Worm (Caenorhabditis elegans) whole organism, L4 larva: ENCODE data around the gene gly-14.
A peak's percentile ranks its signal among the peaks of the same experiment; 100 is the strongest.

ENCODE experiments used
- D1046.2 ChIP-seq: fragments of 200-800 bp; sonication (Bioruptor generic); IDR thresholded peaks from 2 replicates; pipeline ENCODE4 v1.3.6; 2022; ENCODE audit warnings: missing genetic modification characterization, missing compliant biosample characterization
- F10B5.3 ChIP-seq: sonication (generic microtip); optimal IDR thresholded peaks from 2 replicates; lab custom pipeline; 2016; ENCODE audit warnings: mild to moderate bottlenecking, missing genetic modification characterization, missing compliant biosample characterization
- F44E2.7 ChIP-seq: fragments of 200-800 bp; sonication (Bioruptor generic); IDR thresholded peaks from 2 replicates; pipeline ENCODE4 v2.1.2; 2022; ENCODE audit warnings: missing genetic modification characterization, missing compliant biosample characterization
- F49E8.2 ChIP-seq: sonication (generic microtip); optimal IDR thresholded peaks from 2 replicates; lab custom pipeline; 2016; ENCODE audit warnings: missing compliant biosample characterization, mild to moderate bottlenecking, missing genetic modification characterization, borderline replicate concordance
- Y105C5A.15 ChIP-seq: fragments of 200-800 bp; sonication (Bioruptor generic); IDR thresholded peaks from 2 replicates; pipeline ENCODE4 v1.3.6; 2022; ENCODE audit warnings: missing genetic modification characterization, missing compliant biosample characterization
- Y48G9A.11 ChIP-seq: fragments of 200-800 bp; sonication (Bioruptor generic); IDR thresholded peaks from 2 replicates; pipeline ENCODE4 v1.3.6; 2022; ENCODE audit warnings: missing genetic modification reagents, missing genetic modification characterization, missing compliant biosample characterization
- ZK337.2 ChIP-seq: fragments of 200-800 bp; sonication (Bioruptor generic); IDR thresholded peaks from 2 replicates; pipeline ENCODE4 v1.3.6; 2022; ENCODE audit warnings: missing genetic modification reagents, missing genetic modification characterization, missing compliant biosample characterization
- aha-1 ChIP-seq: fragments of 150-350 bp; peaks from one replicate; lab custom pipeline; 2014; ENCODE audit warnings: missing biosample characterization, missing genetic modification characterization
- ama-1 ChIP-seq: fragments of 150-350 bp; optimal IDR thresholded peaks from 2 replicates; lab custom pipeline; 2014; ENCODE audit warnings: inconsistent platforms, mixed read lengths
- ceh-20 ChIP-seq: fragments of 200-800 bp; sonication (Bioruptor generic); IDR thresholded peaks from 2 replicates; pipeline ENCODE4 v1.3.6; 2022; ENCODE audit warnings: missing genetic modification reagents, missing genetic modification characterization, missing compliant biosample characterization
- ces-1 ChIP-seq: fragments of 150-350 bp; sonication (generic microtip); optimal IDR thresholded peaks from 4 replicates; lab custom pipeline; 2014; ENCODE audit warnings: missing biosample characterization, missing genetic modification reagents, missing genetic modification characterization
- ctbp-1 ChIP-seq: fragments of 200-800 bp; sonication (Bioruptor generic); IDR thresholded peaks from 2 replicates; pipeline ENCODE4 v1.3.6; 2022; ENCODE audit warnings: missing genetic modification reagents, missing genetic modification characterization, missing compliant biosample characterization
- daf-16 ChIP-seq, 3 experiments: sonication (generic microtip); optimal IDR thresholded peaks; 2 replicates each; lab custom pipeline; 2016 to 2017; ENCODE audit warnings: missing genetic modification characterization in 3 of 3, missing genetic modification reagents in 3 of 3, mild to moderate bottlenecking in 2 of 3, missing compliant biosample characterization in 2 of 3, missing biosample characterization in 1 of 3, moderate library complexity in 1 of 3
- daf-19 ChIP-seq: fragments of 200-800 bp; sonication (Bioruptor generic); conservative IDR thresholded peaks from 2 replicates; pipeline ENCODE4 v1.3.6; 2022; ENCODE audit warnings: missing genetic modification characterization, missing compliant biosample characterization
- dmd-9 ChIP-seq: fragments of 200-800 bp; sonication (Bioruptor generic); IDR thresholded peaks from 2 replicates; pipeline ENCODE4 v1.3.6; 2022; ENCODE audit warnings: missing genetic modification reagents, missing genetic modification characterization, missing compliant biosample characterization
- dve-1 ChIP-seq: sonication (generic microtip); optimal IDR thresholded peaks from 2 replicates; lab custom pipeline; 2017; ENCODE audit warnings: antibody characterized with exemption, mild to moderate bottlenecking, missing genetic modification characterization, missing compliant biosample characterization; ENCODE audit not compliant: insufficient read depth
- egl-43 ChIP-seq: fragments of 200-800 bp; sonication (Bioruptor generic); IDR thresholded peaks from 2 replicates; pipeline ENCODE4 v1.3.6; 2022; ENCODE audit warnings: missing genetic modification reagents, missing genetic modification characterization, missing compliant biosample characterization
- hif-1 ChIP-seq, 2 experiments: sonication (generic microtip); optimal IDR thresholded peaks; 2 replicates each; lab custom pipeline; 2016 to 2017; ENCODE audit warnings: missing compliant biosample characterization in 2 of 2, missing genetic modification characterization in 2 of 2, missing genetic modification reagents in 2 of 2, missing genotype in 2 of 2, mild to moderate bottlenecking in 1 of 2
- hlh-11 ChIP-seq: fragments of 200-800 bp; sonication (Bioruptor generic); optimal IDR thresholded peaks from 2 replicates; lab custom pipeline; 2018; ENCODE audit warnings: mild to moderate bottlenecking, missing genetic modification characterization, missing compliant biosample characterization
- hmg-1.1 ChIP-seq: fragments of 200-800 bp; sonication (Bioruptor generic); IDR thresholded peaks from 2 replicates; pipeline ENCODE4 v1.3.6; 2022; ENCODE audit warnings: missing genetic modification reagents, missing genetic modification characterization, missing compliant biosample characterization
- jun-1 ChIP-seq: fragments of 150-350 bp; optimal IDR thresholded peaks from 2 replicates; lab custom pipeline; 2014; ENCODE audit warnings: missing biosample characterization, missing genetic modification reagents, missing genetic modification characterization
- lim-7 ChIP-seq: fragments of 200-800 bp; sonication (Bioruptor generic); IDR thresholded peaks from 2 replicates; pipeline ENCODE4 v1.3.6; 2022; ENCODE audit warnings: missing genetic modification characterization, missing compliant biosample characterization
- lin-13 ChIP-seq: fragments of 150-350 bp; optimal IDR thresholded peaks from 2 replicates; lab custom pipeline; 2014; ENCODE audit warnings: missing biosample characterization, missing genetic modification reagents, missing genetic modification characterization
- lin-15B ChIP-seq: fragments of 150-350 bp; sonication (generic microtip); optimal IDR thresholded peaks from 3 replicates; lab custom pipeline; 2014; ENCODE audit warnings: missing biosample characterization, missing genetic modification characterization
- lin-38 ChIP-seq: fragments of 200-800 bp; sonication (Bioruptor generic); IDR thresholded peaks from 2 replicates; pipeline ENCODE4 v1.3.6; 2022; ENCODE audit warnings: missing genetic modification reagents, missing genetic modification characterization, missing compliant biosample characterization
- lir-3 ChIP-seq: sonication (generic microtip); optimal IDR thresholded peaks from 2 replicates; lab custom pipeline; 2016; ENCODE audit warnings: mild to moderate bottlenecking, missing genetic modification characterization, missing compliant biosample characterization
- madf-5 ChIP-seq, 2 experiments: fragments of 200-800 bp; sonication (Bioruptor generic); IDR thresholded peaks; 2 replicates each; pipeline ENCODE4 v1.3.6; 2022; ENCODE audit warnings: missing compliant biosample characterization in 2 of 2, missing genetic modification characterization in 2 of 2
- mes-2 ChIP-seq: sonication (generic microtip); optimal IDR thresholded peaks from 2 replicates; lab custom pipeline; 2016; ENCODE audit warnings: missing genotype, mild to moderate bottlenecking, missing genetic modification characterization, missing compliant biosample characterization; ENCODE audit not compliant: poor library complexity, severe bottlenecking
- nhr-11 ChIP-seq: fragments of 150-350 bp; optimal IDR thresholded peaks from 2 replicates; lab custom pipeline; 2014; ENCODE audit warnings: missing biosample characterization, missing genetic modification characterization
- nhr-111 ChIP-seq: fragments of 200-800 bp; sonication (Bioruptor generic); optimal IDR thresholded peaks from 2 replicates; lab custom pipeline; 2018; ENCODE audit warnings: mild to moderate bottlenecking, missing genetic modification characterization, missing compliant biosample characterization
- nhr-48 ChIP-seq: sonication (generic microtip); optimal IDR thresholded peaks from 2 replicates; lab custom pipeline; 2016; ENCODE audit warnings: mild to moderate bottlenecking, missing genetic modification characterization, missing compliant biosample characterization
- nhr-77 ChIP-seq: fragments of 150-350 bp; optimal IDR thresholded peaks from 2 replicates; lab custom pipeline; 2014; ENCODE audit warnings: missing biosample characterization, missing genetic modification characterization
- php-3 ChIP-seq: fragments of 200-800 bp; sonication (Bioruptor generic); IDR thresholded peaks from 2 replicates; pipeline ENCODE4 v1.3.6; 2022; ENCODE audit warnings: missing genetic modification reagents, missing genetic modification characterization, missing compliant biosample characterization
- rbr-2 ChIP-seq: sonication (generic microtip); optimal IDR thresholded peaks from 2 replicates; lab custom pipeline; 2016; ENCODE audit warnings: missing genotype, missing genetic modification characterization, missing compliant biosample characterization
- set-16 ChIP-seq: fragments of 200-800 bp; sonication (Bioruptor generic); IDR thresholded peaks from 2 replicates; pipeline ENCODE4 v1.3.6; 2022; ENCODE audit warnings: missing genetic modification reagents, missing genetic modification characterization, missing compliant biosample characterization
- skn-1 ChIP-seq: fragments of 150-350 bp; optimal IDR thresholded peaks from 2 replicates; lab custom pipeline; 2014; ENCODE audit warnings: missing biosample characterization, missing genetic modification characterization
- snpc-1.2 ChIP-seq: fragments of 200-800 bp; sonication (Bioruptor generic); IDR thresholded peaks from 2 replicates; pipeline ENCODE4 v1.3.6; 2022; ENCODE audit warnings: missing genetic modification reagents, missing genetic modification characterization, missing compliant biosample characterization
- unc-62 ChIP-seq, 3 experiments: fragments of 150-350 bp in 1 of 3; sonication (generic microtip); optimal IDR thresholded peaks in 2 of 3; peaks in 1 of 3; 1 replicate in 1 of 3; 2 replicates in 2 of 3; lab custom pipeline; 2014 to 2017; ENCODE audit warnings: missing biosample characterization in 3 of 3, missing genetic modification characterization in 3 of 3, missing genetic modification reagents in 3 of 3, missing genotype in 1 of 3
- vab-7 ChIP-seq: fragments of 200-800 bp; sonication (Bioruptor generic); IDR thresholded peaks from 2 replicates; pipeline ENCODE4 v1.3.6; 2022; ENCODE audit warnings: missing genetic modification reagents, missing genetic modification characterization, missing compliant biosample characterization
- ztf-7 ChIP-seq: fragments of 150-350 bp; optimal IDR thresholded peaks from 2 replicates; lab custom pipeline; 2014; ENCODE audit warnings: missing biosample characterization, missing genetic modification characterization

gly-14 gene

DNA sequence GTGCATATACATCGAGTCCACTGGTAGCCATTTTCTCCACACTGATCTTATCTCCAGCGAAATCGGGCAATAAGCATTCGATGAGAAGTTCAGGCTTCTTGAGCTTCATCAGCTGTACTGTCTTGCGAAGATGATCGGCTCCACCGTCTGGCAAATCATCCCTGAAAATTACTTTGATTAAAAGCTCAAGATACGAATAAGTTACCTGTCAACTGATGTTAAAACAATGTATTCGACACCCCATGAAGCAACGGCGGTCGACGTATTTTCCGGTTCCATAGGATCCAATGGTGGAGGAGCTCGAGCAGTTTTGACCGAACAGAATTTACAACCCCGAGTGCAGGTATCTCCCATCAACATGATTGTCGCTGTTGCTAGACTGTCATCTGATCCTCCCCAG lies 11.2 kb upstream of the gly-14 start:
- TF ChIP-seq dmd-9 (no peak), skn-1 (tag; lab: Kevin White, UChicago) (no peak), hlh-11 (tag; lab: Kevin White, UChicago) (no peak), Y48G9A.11 (GFP tag; lab: Robert Waterston, UW) (peak; percentile 30; the same call in 1 of the 2 replicates), aha-1 (peak; percentile 90), nhr-111 (GFP tag; lab: Kevin White, UChicago) (no peak), F44E2.7 (GFP tag; lab: Robert Waterston, UW) (no peak), egl-43 (GFP tag; lab: Robert Waterston, UW) (no peak), lin-15B (tag; lab: Kevin White, UChicago) (no peak), mes-2 (tag; lab: Kevin White, UChicago) (no peak), hif-1 (tag; optimal IDR thresholded peaks at IDR 0.05; lab: Kevin White, UChicago) (no peak), nhr-77 (tag; lab: Kevin White, UChicago) (no peak)

DNA sequence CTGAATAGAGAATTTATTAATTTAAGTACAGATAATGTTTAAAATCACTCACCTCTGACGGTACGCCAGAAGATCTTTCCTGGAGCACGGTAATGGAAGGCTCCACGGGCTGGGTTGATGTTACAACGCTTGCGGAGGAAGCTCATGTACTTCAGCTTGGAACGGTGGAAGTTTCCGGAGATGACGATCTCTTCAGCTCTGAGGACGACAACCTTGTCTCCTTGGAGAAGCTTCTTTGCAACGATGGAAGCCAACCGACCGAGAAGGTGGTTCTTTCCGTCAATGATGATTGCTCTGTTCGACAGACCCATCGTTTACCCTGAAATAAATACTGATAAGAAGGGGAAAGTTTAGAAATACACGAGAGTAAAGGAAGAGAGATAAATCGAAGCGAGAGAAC lies 10.2 kb upstream of the gly-14 start, which contains the start of gene rpl-16:
TSS of gene rpl-16 (minus strand) at position 319 of the 400 bp plus-strand sequence.
- TF ChIP-seq madf-5 (GFP tag; IDR thresholded peaks at IDR 0.05; lab: Robert Waterston, UW) (0 out of 4 replicates have a peak, but pooled peaks of 1 of the 2 experiments have one; percentile 23), dve-1 (tag; lab: Kevin White, UChicago) (no peak), snpc-1.2 (GFP tag; lab: Robert Waterston, UW) (peak; percentile 61; the same call in 1 of the 2 replicates), ctbp-1 (GFP tag; lab: Robert Waterston, UW) (peak; percentile 63; the same call in 1 of the 2 replicates), php-3 (GFP tag; lab: Robert Waterston, UW) (peak; percentile 28; the same call in 1 of the 2 replicates), nhr-77 (tag; lab: Kevin White, UChicago) (no peak), ama-1 (lab: Kevin White, UChicago) (no peak), ZK337.2 (GFP tag; lab: Robert Waterston, UW) (0 out of 2 replicates have a peak, but pooled peaks have one; percentile 4), set-16 (GFP tag; lab: Robert Waterston, UW) (peak; percentile 29; the same call in 1 of the 2 replicates), lin-13 (peak; percentile 27), vab-7 (GFP tag; lab: Robert Waterston, UW) (peak; percentile 22; the same call in 1 of the 2 replicates), nhr-11 (tag; lab: Kevin White, UChicago) (no peak)
- TF ChIP-seq, all 104 proteins: peak for 8

DNA sequence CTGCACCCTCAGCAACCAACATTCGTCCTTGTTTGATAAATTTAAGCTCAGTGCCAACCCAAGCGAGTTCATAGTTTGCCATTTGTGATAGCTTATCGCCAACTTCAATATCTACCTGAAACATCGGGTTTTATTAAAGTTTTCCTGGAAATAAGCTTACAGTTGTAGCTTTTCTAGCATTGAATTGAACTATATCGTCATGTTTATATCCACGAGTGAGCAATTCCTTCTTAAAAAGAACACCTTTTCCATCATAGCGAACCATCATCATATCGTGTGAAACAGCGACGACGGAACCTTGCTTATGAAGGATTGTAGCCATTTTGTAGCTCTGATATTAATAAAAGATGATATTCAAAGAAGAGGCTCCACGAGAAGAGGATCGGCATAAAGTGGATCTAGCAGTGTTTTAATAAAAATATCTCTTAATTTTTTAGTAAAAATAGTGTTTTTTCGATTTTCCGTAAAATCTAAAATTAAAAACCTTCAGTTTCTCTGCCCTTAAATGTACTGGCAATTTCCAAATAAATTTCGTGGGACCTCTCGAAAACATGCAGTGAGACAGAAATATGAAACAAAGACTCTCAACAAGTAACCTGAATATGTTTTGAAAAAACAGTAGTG lies 9.3 kb upstream of the gly-14 start, which contains the start of gene M01F1.8:
TSS of gene M01F1.8 (minus strand) at position 335 of the 624 bp plus-strand sequence.
- peak in 1 of 2 experiments; percentile 77 for TF ChIP-seq unc-62 (GFP tag; optimal IDR thresholded peaks at IDR 0.05 in 1 of 2; lab: Kevin White, UChicago)
- TF ChIP-seq unc-62 (tag; optimal IDR thresholded peaks at IDR 0.05; lab: Kevin White, UChicago), result no peak
- TF ChIP-seq F49E8.2, result peak; percentile 46
- peak; percentile 54 for TF ChIP-seq F10B5.3 (tag; lab: Kevin White, UChicago)
- TF ChIP-seq mes-2 (tag; lab: Kevin White, UChicago), result no peak
- TF ChIP-seq Y105C5A.15, result 0 out of 2 replicates have a peak, but pooled peaks have one; percentile 28
- peak; percentile 29; the same call in 1 of the 2 replicates for TF ChIP-seq snpc-1.2 (GFP tag; lab: Robert Waterston, UW)
- no peak for TF ChIP-seq lir-3 (tag; lab: Kevin White, UChicago)
- peak; percentile 61 for TF ChIP-seq lin-38 (GFP tag; lab: Robert Waterston, UW)
- TF ChIP-seq daf-19 (GFP tag; lab: Robert Waterston, UW), result 0 out of 2 replicates have a peak, but pooled peaks have one; percentile 23
- TF ChIP-seq daf-16 (GFP tag; optimal IDR thresholded peaks at IDR 0.05; lab: Kevin White, UChicago), result peak in 1 of 2 experiments; percentile 11
- peak; percentile 3 for TF ChIP-seq daf-16 (tag; optimal IDR thresholded peaks at IDR 0.05; lab: Kevin White, UChicago)

DNA sequence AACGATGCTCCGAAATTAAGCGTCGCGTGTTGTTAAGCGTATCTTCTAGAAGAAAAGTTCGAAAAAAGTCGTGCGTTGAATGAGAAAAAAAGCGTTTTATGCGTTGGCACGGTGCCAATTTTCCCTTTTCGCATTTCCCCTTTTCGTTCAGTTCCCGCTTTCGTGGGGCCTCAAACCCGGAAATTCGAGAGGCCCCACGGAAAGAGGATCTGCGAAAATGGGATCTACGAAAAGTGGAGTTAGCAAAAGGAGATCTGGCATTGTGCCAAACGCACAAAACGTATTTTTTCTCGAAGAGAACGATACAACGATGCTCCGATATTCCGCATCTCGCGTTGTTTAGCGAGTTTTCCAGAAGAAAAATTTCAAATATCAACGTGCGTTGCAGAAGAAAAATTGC lies 6.8 kb upstream of the gly-14 start:
- TF ChIP-seq ZK337.2 (GFP tag; lab: Robert Waterston, UW) (peak; percentile 22; the same call in 1 of the 2 replicates), D1046.2 (GFP tag; lab: Robert Waterston, UW) (0 out of 2 replicates have a peak, but pooled peaks have one; percentile 22), madf-5 (GFP tag; IDR thresholded peaks at IDR 0.05; lab: Robert Waterston, UW) (no peak), ama-1 (lab: Kevin White, UChicago) (no peak), mes-2 (tag; lab: Kevin White, UChicago) (peak; percentile 89), hif-1 (tag; optimal IDR thresholded peaks at IDR 0.05; lab: Kevin White, UChicago) (peak in 1 of 2 experiments; percentile 71), ceh-20 (GFP tag; lab: Robert Waterston, UW) (peak; percentile 78), nhr-48 (tag; lab: Kevin White, UChicago) (no peak), hmg-1.1 (GFP tag; lab: Robert Waterston, UW) (peak; percentile 51; the same call in 1 of the 2 replicates), nhr-11 (tag; lab: Kevin White, UChicago) (no peak), rbr-2 (tag; lab: Kevin White, UChicago) (peak; percentile 23), ces-1 (no peak), hlh-11 (tag; lab: Kevin White, UChicago) (no peak), jun-1 (tag; lab: Kevin White, UChicago) (no peak), ztf-7 (no peak), lim-7 (GFP tag; lab: Robert Waterston, UW) (peak; percentile 48; the same call in 1 of the 2 replicates)
